Fruit fly (Drosophila melanogaster) whole organism, pupa: Measurements from ENCODE around the gene CG15130.
A peak's percentile ranks its signal among the peaks of the same experiment; 100 is the strongest.

Source experiments
- CG10348 ChIP-seq: fragments of 200-800 bp; sonication (Bioruptor generic); IDR thresholded peaks from 2 replicates; pipeline ENCODE4 v1.3.6; 2022; ENCODE audit warnings: missing biosample characterization, missing genetic modification characterization
- CG12605 ChIP-seq: fragments of 200-800 bp; sonication (Bioruptor generic); IDR thresholded peaks from 2 replicates; pipeline ENCODE4 v1.3.6; 2022; ENCODE audit warnings: missing biosample characterization, missing genetic modification characterization
- CG13204 ChIP-seq: fragments of 200-800 bp; sonication (Bioruptor generic); optimal IDR thresholded peaks from 2 replicates; lab custom pipeline; 2018; ENCODE audit warnings: missing biosample characterization, mild to moderate bottlenecking, missing genetic modification characterization, moderate library complexity
- CG14655 ChIP-seq: fragments of 200-800 bp; sonication (Bioruptor generic); optimal IDR thresholded peaks from 3 replicates; lab custom pipeline; 2017; ENCODE audit warnings: mild to moderate bottlenecking, missing biosample characterization, missing genetic modification reagents, missing genetic modification characterization
- CG15710 ChIP-seq: fragments of 200-800 bp; sonication (Bioruptor generic); optimal IDR thresholded peaks from 2 replicates; lab custom pipeline; 2018; ENCODE audit warnings: missing biosample characterization, mild to moderate bottlenecking, missing genetic modification characterization, moderate library complexity
- CG17806 ChIP-seq: fragments of 200-800 bp; sonication (Bioruptor generic); optimal IDR thresholded peaks from 2 replicates; lab custom pipeline; 2018; ENCODE audit warnings: missing biosample characterization, mild to moderate bottlenecking, missing genetic modification characterization, moderate library complexity
- CG32121 ChIP-seq: fragments of 200-800 bp; sonication (Bioruptor generic); IDR thresholded peaks from 2 replicates; pipeline ENCODE4 v1.3.6; 2022; ENCODE audit warnings: missing biosample characterization, missing genetic modification characterization
- CG34367 ChIP-seq: fragments of 200-800 bp; sonication (Bioruptor generic); optimal IDR thresholded peaks from 2 replicates; lab custom pipeline; 2018; ENCODE audit warnings: missing biosample characterization, mild to moderate bottlenecking, missing genetic modification characterization
- CG4496 ChIP-seq: fragments of 200-800 bp; sonication (Bioruptor generic); IDR thresholded peaks from 3 replicates; pipeline ENCODE4 v1.3.6; 2022; ENCODE audit warnings: missing biosample characterization, missing genetic modification characterization
- CG8159 ChIP-seq: fragments of 200-800 bp; sonication (Bioruptor generic); optimal IDR thresholded peaks from 3 replicates; lab custom pipeline; 2018; ENCODE audit warnings: missing biosample characterization, mild to moderate bottlenecking, missing genetic modification characterization, moderate library complexity
- CG8301 ChIP-seq: fragments of 200-800 bp; sonication (Bioruptor generic); optimal IDR thresholded peaks from 2 replicates; lab custom pipeline; 2018; ENCODE audit warnings: missing biosample characterization, mild to moderate bottlenecking, missing genetic modification characterization
- CG9948 ChIP-seq: fragments of 200-800 bp; sonication (Bioruptor generic); optimal IDR thresholded peaks from 2 replicates; lab custom pipeline; 2018; ENCODE audit warnings: missing biosample characterization, mild to moderate bottlenecking, missing genetic modification characterization, moderate library complexity
- D1 ChIP-seq: fragments of 200-800 bp; sonication (Bioruptor generic); optimal IDR thresholded peaks from 2 replicates; lab custom pipeline; 2018; ENCODE audit warnings: missing biosample characterization, mild to moderate bottlenecking, missing genetic modification characterization, moderate library complexity
- EcR ChIP-seq: fragments of 200-800 bp; sonication (Bioruptor generic); optimal IDR thresholded peaks from 3 replicates; lab custom pipeline; 2019; ENCODE audit warnings: missing biosample characterization, missing genetic modification characterization, mild to moderate bottlenecking, moderate library complexity, missing genetic modification reagents
- Ets98B ChIP-seq: fragments of 200-800 bp; sonication (Bioruptor generic); IDR thresholded peaks from 2 replicates; pipeline ENCODE4 v1.3.6; 2022; ENCODE audit warnings: missing biosample characterization, missing genetic modification characterization
- Pif1A ChIP-seq: fragments of 200-800 bp; sonication (Bioruptor generic); optimal IDR thresholded peaks from 3 replicates; lab custom pipeline; 2016; ENCODE audit warnings: missing biosample characterization, missing genetic modification characterization
- Pif1B ChIP-seq: fragments of 200-800 bp; sonication (Bioruptor generic); optimal IDR thresholded peaks from 3 replicates; lab custom pipeline; 2016; ENCODE audit warnings: missing biosample characterization, missing genetic modification characterization
- Snoo ChIP-seq: fragments of 200-800 bp; sonication (Bioruptor generic); optimal IDR thresholded peaks from 3 replicates; lab custom pipeline; 2017; ENCODE audit warnings: missing biosample characterization, mild to moderate bottlenecking, missing genetic modification characterization, inconsistent platforms
- fd96Ca ChIP-seq: fragments of 200-800 bp; sonication (Bioruptor generic); IDR thresholded peaks from 3 replicates; pipeline ENCODE4 v1.3.6; 2022; ENCODE audit warnings: missing biosample characterization, missing genetic modification characterization
- gl ChIP-seq: fragments of 200-800 bp; sonication (Bioruptor generic); optimal IDR thresholded peaks from 2 replicates; lab custom pipeline; 2018; ENCODE audit warnings: missing biosample characterization, mild to moderate bottlenecking, missing genetic modification characterization
- rn ChIP-seq: fragments of 200-800 bp; sonication (Bioruptor generic); IDR thresholded peaks from 2 replicates; pipeline ENCODE4 v1.3.6; 2022; ENCODE audit warnings: missing biosample characterization, missing genetic modification characterization

Gene CG15130

dm6 chr2L:20414750-20415211 is 9.7 kb downstream of the CG15130 start, which contains the start of gene CG10947:
TSS of gene CG10947 (minus strand) at chr2L:20414800.
- no peak for TF ChIP-seq EcR (GFP tag; lab: Kevin White, UChicago)
- peak; percentile 16 for TF ChIP-seq CG15710 (tag; lab: Kevin White, UChicago)
- TF ChIP-seq Pif1B (GFP tag; lab: Kevin White, UChicago) = no peak
- no peak for TF ChIP-seq CG32121 (GFP tag; lab: Robert Waterston, UW)
- TF ChIP-seq CG17806 (tag; lab: Kevin White, UChicago) = no peak
- TF ChIP-seq Ets98B (GFP tag; lab: Robert Waterston, UW) = 0 out of 2 replicates have a peak, but pooled peaks have one; percentile 16
- peak; percentile 9 for TF ChIP-seq CG8301
- TF ChIP-seq Pif1A (GFP tag; lab: Kevin White, UChicago) = peak; percentile 6
- no peak for TF ChIP-seq gl (tag; lab: Kevin White, UChicago)
- TF ChIP-seq CG9948 (tag; lab: Kevin White, UChicago) = no peak
- TF ChIP-seq Snoo (tag; lab: Kevin White, UChicago) = peak; percentile 38
- TF ChIP-seq CG4496 = peak; percentile 68
- no peak for TF ChIP-seq CG8159 (tag; lab: Kevin White, UChicago)
- no peak for TF ChIP-seq CG14655 (GFP tag; lab: Kevin White, UChicago)
- no peak for TF ChIP-seq D1 (tag; lab: Kevin White, UChicago)

- TF ChIP-seq CG32121 (GFP tag; lab: Robert Waterston, UW) = no peak
- TF ChIP-seq Pif1B (GFP tag; lab: Kevin White, UChicago) = no peak
- TF ChIP-seq fd96Ca (GFP tag; lab: Robert Waterston, UW) = no peak
- TF ChIP-seq, all 21 proteins: peak for 0
Observed at dm6 chr2L:20413826-20414225, 10.6 kb downstream of the CG15130 start.

dm6 chr2L:20401408-20401807 is 23.1 kb downstream of the CG15130 start:
- TF ChIP-seq CG8301 (peak; percentile 6), rn (GFP tag; lab: Robert Waterston, UW) (no peak), D1 (tag; lab: Kevin White, UChicago) (no peak), CG14655 (GFP tag; lab: Kevin White, UChicago) (peak; percentile 53), Ets98B (GFP tag; lab: Robert Waterston, UW) (0 out of 2 replicates have a peak, but pooled peaks have one; percentile 2)

- TF ChIP-seq CG32121 (GFP tag; lab: Robert Waterston, UW) (peak; percentile 47; the same call in 1 of the 2 replicates), CG9948 (tag; lab: Kevin White, UChicago) (no peak), Ets98B (GFP tag; lab: Robert Waterston, UW) (0 out of 2 replicates have a peak, but pooled peaks have one; percentile 16)
Observed at dm6 chr2L:20400875-20401274, 23.6 kb downstream of the CG15130 start.

- peak; percentile 48; the same call in 1 of the 3 replicates for TF ChIP-seq CG4496
- TF ChIP-seq CG32121 (GFP tag; lab: Robert Waterston, UW) = no peak
- TF ChIP-seq fd96Ca (GFP tag; lab: Robert Waterston, UW) = 0 out of 3 replicates have a peak, but pooled peaks have one; percentile 18
Observed at dm6 chr2L:20399239-20399638, 25.2 kb downstream of the CG15130 start.

- TF ChIP-seq gl (tag; lab: Kevin White, UChicago) = no peak
- no peak for TF ChIP-seq CG34367 (tag; lab: Kevin White, UChicago)
- TF ChIP-seq CG32121 (GFP tag; lab: Robert Waterston, UW) = no peak
- TF ChIP-seq D1 (tag; lab: Kevin White, UChicago) = no peak
- no peak for TF ChIP-seq CG10348 (GFP tag; lab: Robert Waterston, UW)
- no peak for TF ChIP-seq CG14655 (GFP tag; lab: Kevin White, UChicago)
- TF ChIP-seq CG12605 (GFP tag; lab: Robert Waterston, UW) = no peak
- TF ChIP-seq CG9948 (tag; lab: Kevin White, UChicago) = no peak
- no peak for TF ChIP-seq CG13204 (GFP tag; lab: Kevin White, UChicago)
- no peak for TF ChIP-seq Pif1B (GFP tag; lab: Kevin White, UChicago)
- no peak for TF ChIP-seq CG8159 (tag; lab: Kevin White, UChicago)
- TF ChIP-seq EcR (GFP tag; lab: Kevin White, UChicago) = no peak
Observed at dm6 chr2L:20397032-20397431, 27.4 kb downstream of the CG15130 start.

dm6 chr2L:20390004-20390403 is 34.5 kb downstream of the CG15130 start:
- no peak for TF ChIP-seq Ets98B (GFP tag; lab: Robert Waterston, UW)
- TF ChIP-seq D1 (tag; lab: Kevin White, UChicago) = no peak
- TF ChIP-seq fd96Ca (GFP tag; lab: Robert Waterston, UW) = no peak
- TF ChIP-seq EcR (GFP tag; lab: Kevin White, UChicago) = no peak
- TF ChIP-seq Pif1A (GFP tag; lab: Kevin White, UChicago) = no peak
- no peak for TF ChIP-seq CG34367 (tag; lab: Kevin White, UChicago)
- no peak for TF ChIP-seq CG15710 (tag; lab: Kevin White, UChicago)
- no peak for TF ChIP-seq Pif1B (GFP tag; lab: Kevin White, UChicago)
- TF ChIP-seq CG8159 (tag; lab: Kevin White, UChicago) = no peak
